Worm (Caenorhabditis elegans) whole organism, early embryonic: ENCODE data around the gene srx-119.

Source experiments
- ama-1 ChIP-seq: fragments of 150-350 bp; optimal IDR thresholded peaks from 2 replicates; lab custom pipeline; 2014
- flt-1 ChIP-seq: fragments of 200-800 bp; sonication (Bioruptor generic); IDR thresholded peaks from 2 replicates; pipeline ENCODE4 v1.3.6; 2022; ENCODE audit warnings: missing genetic modification characterization, missing compliant biosample characterization
- scrt-1 ChIP-seq: fragments of 200-800 bp; sonication (Bioruptor generic); IDR thresholded peaks from 2 replicates; pipeline ENCODE4 v1.3.6; 2022; ENCODE audit warnings: missing genetic modification characterization, missing compliant biosample characterization

DNA sequence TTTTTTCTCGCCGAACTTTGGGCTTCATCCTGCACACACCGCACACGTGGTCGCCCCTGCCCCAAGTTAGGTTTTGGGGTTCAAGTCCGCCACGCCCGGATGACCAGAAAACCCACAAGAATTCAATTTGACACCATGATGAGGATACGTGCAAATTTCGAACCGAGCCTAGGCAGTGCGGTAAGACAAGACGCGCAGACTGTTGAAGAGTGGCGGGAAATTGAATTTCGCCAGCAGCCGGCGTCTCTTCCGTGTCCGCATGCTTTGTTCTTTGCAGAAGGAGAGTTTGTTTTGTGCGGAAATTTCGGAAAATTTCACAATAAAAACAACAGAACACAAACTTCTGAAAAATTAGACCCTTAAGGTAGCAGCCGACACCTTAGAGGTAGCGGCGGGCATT, 28.1 kb upstream of the srx-119 start:
- no peak for TF ChIP-seq scrt-1 (GFP tag; lab: Robert Waterston, UW)
- no peak for TF ChIP-seq ama-1
- no peak for TF ChIP-seq flt-1 (GFP tag; lab: Robert Waterston, UW)
